Fruit fly (Drosophila melanogaster) whole organism, embryonic: Measurements from ENCODE around the gene CG31076.
A peak's percentile ranks its signal among the peaks of the same experiment; 100 is the strongest.

Experiments
- Awh ChIP-seq: fragments of 200-800 bp; sonication (Bioruptor generic); IDR thresholded peaks from 2 replicates; pipeline ENCODE4, ENCODE4 v1.3.6; 2022; ENCODE audit warnings: missing biosample characterization, missing genetic modification characterization
- B-H2 ChIP-seq: fragments of 200-800 bp; sonication (Bioruptor generic); optimal IDR thresholded peaks from 2 replicates; lab custom pipeline; 2018; ENCODE audit warnings: missing biosample characterization, mild to moderate bottlenecking, missing genetic modification characterization
- BEAF-32 ChIP-seq: fragments of 200-800 bp; sonication (Bioruptor generic); optimal IDR thresholded peaks from 3 replicates; lab custom pipeline; 2017; ENCODE audit warnings: missing biosample characterization, missing genetic modification characterization, mild to moderate bottlenecking, moderate library complexity, missing genetic modification reagents
- Bgb ChIP-seq: fragments of 200-800 bp; sonication (Bioruptor generic); IDR thresholded peaks from 2 replicates; pipeline ENCODE4 v1.3.6; 2022; ENCODE audit warnings: missing biosample characterization, missing genetic modification characterization; ENCODE audit not compliant: partially characterized antibody
- CG10431 ChIP-seq: fragments of 200-800 bp; sonication (Bioruptor generic); optimal IDR thresholded peaks from 3 replicates; lab custom pipeline; 2018; ENCODE audit warnings: missing biosample characterization, mild to moderate bottlenecking, missing genetic modification characterization
- CG11696 ChIP-seq: fragments of 200-800 bp; sonication (Bioruptor generic); IDR thresholded peaks from 2 replicates; pipeline ENCODE4 v1.3.6; 2022; ENCODE audit warnings: missing biosample characterization, missing genetic modification characterization
- CG11723 ChIP-seq: fragments of 200-800 bp; sonication (Bioruptor generic); optimal IDR thresholded peaks from 2 replicates; lab custom pipeline; 2017; ENCODE audit warnings: missing biosample characterization, mild to moderate bottlenecking, missing genetic modification characterization
- CG16779 ChIP-seq: fragments of 200-800 bp; sonication (Bioruptor generic); IDR thresholded peaks from 2 replicates; pipeline ENCODE4 v1.3.6; 2022; ENCODE audit warnings: missing biosample characterization, missing genetic modification characterization
- CG1832 ChIP-seq: fragments of 200-800 bp; sonication (Bioruptor generic); optimal IDR thresholded peaks from 2 replicates; lab custom pipeline; 2017; ENCODE audit warnings: missing biosample characterization, mild to moderate bottlenecking, missing genetic modification characterization, inconsistent platforms
- CG18476 ChIP-seq: fragments of 200-800 bp; sonication (Bioruptor generic); optimal IDR thresholded peaks from 2 replicates; lab custom pipeline; 2016; ENCODE audit warnings: missing biosample characterization, mild to moderate bottlenecking, missing genetic modification characterization
- CG33213 ChIP-seq: fragments of 200-800 bp; sonication (Bioruptor generic); optimal IDR thresholded peaks from 3 replicates; lab custom pipeline; 2016; ENCODE audit warnings: missing biosample characterization, missing genetic modification characterization
- CG34224 ChIP-seq: fragments of 200-800 bp; sonication (Bioruptor generic); IDR thresholded peaks from 3 replicates; pipeline ENCODE4 v1.3.6; 2022; ENCODE audit warnings: missing biosample characterization, missing genetic modification characterization; ENCODE audit not compliant: partially characterized antibody
- CG34422 ChIP-seq: fragments of 200-800 bp; sonication (Bioruptor generic); IDR thresholded peaks from 3 replicates; pipeline ENCODE4 v1.3.6; 2022; ENCODE audit warnings: missing biosample characterization, missing genetic modification characterization
- CG3995 ChIP-seq: fragments of 200-800 bp; sonication (Bioruptor generic); optimal IDR thresholded peaks from 3 replicates; lab custom pipeline; 2016; ENCODE audit warnings: missing biosample characterization, missing genetic modification characterization
- CG8281 ChIP-seq: fragments of 200-800 bp; sonication (Bioruptor generic); optimal IDR thresholded peaks from 2 replicates; lab custom pipeline; 2018; ENCODE audit warnings: missing biosample characterization, mild to moderate bottlenecking, missing genetic modification characterization, moderate library complexity
- Chrac-16 ChIP-seq: fragments of 200-800 bp; sonication (Bioruptor generic); optimal IDR thresholded peaks from 3 replicates; lab custom pipeline; 2016; ENCODE audit warnings: missing biosample characterization, missing genetic modification characterization
- Deaf1 ChIP-seq: fragments of 200-800 bp; optimal IDR thresholded peaks from 3 replicates; lab custom pipeline; 2019; ENCODE audit warnings: missing biosample characterization, mild to moderate bottlenecking, missing genetic modification characterization, moderate library complexity
- Dll ChIP-seq: fragments of 200-800 bp; sonication (Bioruptor generic); IDR thresholded peaks from 4 replicates; pipeline ENCODE4 v1.3.6; 2022; ENCODE audit warnings: missing biosample characterization, missing genetic modification characterization; ENCODE audit not compliant: partially characterized antibody
- Dp ChIP-seq: fragments of 200-800 bp; sonication (Bioruptor generic); optimal IDR thresholded peaks from 2 replicates; lab custom pipeline; 2018; ENCODE audit warnings: missing biosample characterization, mild to moderate bottlenecking, missing genetic modification characterization, moderate library complexity
- ERR ChIP-seq: fragments of 200-800 bp; sonication (Bioruptor generic); optimal IDR thresholded peaks from 2 replicates; lab custom pipeline; 2016; ENCODE audit warnings: missing biosample characterization, missing genetic modification characterization
- Fer1 ChIP-seq: fragments of 200-800 bp; sonication (Bioruptor generic); optimal IDR thresholded peaks from 2 replicates; lab custom pipeline; 2017; ENCODE audit warnings: missing biosample characterization, mild to moderate bottlenecking, missing genetic modification characterization
- Gsc ChIP-seq: fragments of 200-800 bp; sonication (Bioruptor generic); IDR thresholded peaks from 2 replicates; pipeline ENCODE4 v1.3.6; 2022; ENCODE audit warnings: missing biosample characterization, missing genetic modification characterization
- Hsf ChIP-seq: fragments of 200-800 bp; sonication (Bioruptor generic); optimal IDR thresholded peaks from 3 replicates; lab custom pipeline; 2016; ENCODE audit warnings: missing biosample characterization, missing genetic modification characterization
- MBD-R2 ChIP-seq: fragments of 200-800 bp; sonication (Bioruptor generic); IDR thresholded peaks from 2 replicates; pipeline ENCODE4 v1.3.6; 2022; ENCODE audit warnings: missing biosample characterization, missing genetic modification characterization
- MTF-1 ChIP-seq: fragments of 200-800 bp; sonication (Bioruptor generic); optimal IDR thresholded peaks from 2 replicates; lab custom pipeline; 2018; ENCODE audit warnings: missing biosample characterization, mild to moderate bottlenecking, missing genetic modification characterization, borderline replicate concordance
- Meics ChIP-seq: fragments of 200-800 bp; sonication (Bioruptor generic); optimal IDR thresholded peaks from 2 replicates; lab custom pipeline; 2017; ENCODE audit warnings: missing biosample characterization, mild to moderate bottlenecking, missing genetic modification characterization
- Trl ChIP-seq, 3 experiments: fragments of >200 bp in 2 of 3; fragments of 200-800 bp in 1 of 3; sonication (Bioruptor generic) in 1 of 3; optimal IDR thresholded peaks; 2 replicates in 1 of 3; 3 replicates in 2 of 3; lab custom pipeline; 2016 to 2017; ENCODE audit warnings: missing biosample characterization in 1 of 3, missing genetic modification characterization in 1 of 3
- Xrp1 ChIP-seq: fragments of 200-800 bp; sonication (Bioruptor generic); IDR thresholded peaks from 2 replicates; pipeline ENCODE4 v1.3.6; 2022; ENCODE audit warnings: missing biosample characterization, missing genetic modification characterization
- chm ChIP-seq: fragments of 200-800 bp; sonication (Bioruptor generic); IDR thresholded peaks from 2 replicates; pipeline ENCODE4 v1.3.6; 2022; ENCODE audit warnings: missing biosample characterization, missing genetic modification characterization
- croc ChIP-seq: fragments of 200-800 bp; sonication (Bioruptor generic); conservative IDR thresholded peaks from 3 replicates; pipeline ENCODE4 v1.3.6; 2022; ENCODE audit warnings: missing biosample characterization, missing genetic modification characterization
- fd3F ChIP-seq: fragments of 200-800 bp; sonication (Bioruptor generic); optimal IDR thresholded peaks from 2 replicates; lab custom pipeline; 2018; ENCODE audit warnings: missing biosample characterization, mild to moderate bottlenecking, missing genetic modification characterization, moderate library complexity
- fd64A ChIP-seq: fragments of 200-800 bp; sonication (Bioruptor generic); optimal IDR thresholded peaks from 3 replicates; lab custom pipeline; 2018; ENCODE audit warnings: missing biosample characterization, mild to moderate bottlenecking, missing genetic modification characterization
- ftz-f1 ChIP-seq: fragments of 200-800 bp; sonication (Bioruptor generic); optimal IDR thresholded peaks from 2 replicates; lab custom pipeline; 2016; ENCODE audit warnings: missing biosample characterization, missing genetic modification characterization
- jumu ChIP-seq: fragments of 200-800 bp; sonication (Bioruptor generic); optimal IDR thresholded peaks from 3 replicates; lab custom pipeline; 2016; ENCODE audit warnings: missing biosample characterization, missing genetic modification characterization
- lab ChIP-seq: fragments of 200-800 bp; sonication (Bioruptor generic); optimal IDR thresholded peaks from 3 replicates; lab custom pipeline; 2017; ENCODE audit warnings: missing biosample characterization, missing genetic modification characterization, mild to moderate bottlenecking, moderate library complexity, missing genetic modification reagents
- lbe ChIP-seq: fragments of 200-800 bp; sonication (Bioruptor generic); optimal IDR thresholded peaks from 2 replicates; lab custom pipeline; 2016; ENCODE audit warnings: missing biosample characterization, mild to moderate bottlenecking, missing genetic modification characterization
- mirr ChIP-seq: fragments of 200-800 bp; sonication (Bioruptor generic); optimal IDR thresholded peaks from 3 replicates; lab custom pipeline; 2018; ENCODE audit warnings: missing biosample characterization, mild to moderate bottlenecking, missing genetic modification characterization
- prd ChIP-seq, 3 experiments: fragments of >200 bp in 2 of 3; fragments of 200-800 bp in 1 of 3; sonication (Bioruptor generic) in 1 of 3; optimal IDR thresholded peaks in 2 of 3; IDR thresholded peaks in 1 of 3; 2 replicates in 2 of 3; 3 replicates in 1 of 3; pipeline versions ENCODE4 v1.3.6 to Lab custom; 2017 to 2022; ENCODE audit warnings: missing biosample characterization in 1 of 3, missing genetic modification characterization in 1 of 3
- psq ChIP-seq: fragments of 200-800 bp; sonication (Bioruptor generic); optimal IDR thresholded peaks from 2 replicates; lab custom pipeline; 2017; ENCODE audit warnings: missing biosample characterization, missing genetic modification characterization
- schlank ChIP-seq: fragments of 200-800 bp; sonication (Bioruptor generic); optimal IDR thresholded peaks from 2 replicates; lab custom pipeline; 2018; ENCODE audit warnings: missing biosample characterization, mild to moderate bottlenecking, missing genetic modification characterization
- seq ChIP-seq: fragments of 200-800 bp; sonication (Bioruptor generic); IDR thresholded peaks from 2 replicates; pipeline ENCODE4 v1.3.6; 2022; ENCODE audit warnings: missing biosample characterization, missing genetic modification characterization
- tin ChIP-seq: fragments of 200-800 bp; sonication (Bioruptor generic); optimal IDR thresholded peaks from 3 replicates; lab custom pipeline; 2016; ENCODE audit warnings: missing biosample characterization, missing genetic modification characterization

The CG31076 gene

dm6 chr3R:26980282-26980691 lies 9.4 kb downstream of the CG31076 start (continued):
- TF ChIP-seq BEAF-32 (peak; percentile 9), CG11723 (GFP tag; lab: Kevin White, UChicago) (no peak), MBD-R2 (GFP tag; lab: Robert Waterston, UW) (no peak; the same call in 1 of the 2 replicates), Dp (GFP tag; lab: Kevin White, UChicago) (no peak), ERR (peak; percentile 15), Chrac-16 (GFP tag; lab: Kevin White, UChicago) (no peak), CG10431 (GFP tag; lab: Kevin White, UChicago) (peak; percentile 90), B-H2 (GFP tag; lab: Kevin White, UChicago) (peak; percentile 30), Meics (no peak), lbe (GFP tag; lab: Kevin White, UChicago) (peak; percentile 32), Deaf1 (tag; lab: Kevin White, UChicago) (peak; percentile 68), Dll (GFP tag; lab: Robert Waterston, UW) (0 out of 4 replicates have a peak, but pooled peaks have one; percentile 15), CG8281 (tag; lab: Kevin White, UChicago) (no peak), psq (GFP tag; lab: Kevin White, UChicago) (peak; percentile 29), Fer1 (GFP tag; lab: Kevin White, UChicago) (peak; percentile 37), ftz-f1 (peak; percentile 83), fd64A (no peak), prd (optimal IDR thresholded peaks at IDR 0.05; lab: Kevin White, UChicago) (no peak), prd (GFP tag; IDR thresholded peaks at IDR 0.05; lab: Robert Waterston, UW) (no peak), chm (GFP tag; lab: Robert Waterston, UW) (peak; percentile 57; the same call in 1 of the 2 replicates), MTF-1 (GFP tag; lab: Kevin White, UChicago) (peak; percentile 16), Bgb (GFP tag; lab: Robert Waterston, UW) (peak; percentile 37; the same call in 1 of the 2 replicates), jumu (no peak), CG3995 (GFP tag; lab: Kevin White, UChicago) (no peak), lab (GFP tag; lab: Kevin White, UChicago) (peak; percentile 65), CG11696 (GFP tag; lab: Robert Waterston, UW) (no peak), CG34224 (GFP tag; lab: Robert Waterston, UW) (peak; percentile 36; the same call in 1 of the 3 replicates), fd3F (no peak), CG34422 (GFP tag; lab: Robert Waterston, UW) (peak; percentile 47; the same call in 1 of the 3 replicates), schlank (tag; lab: Kevin White, UChicago) (no peak), CG16779 (GFP tag; lab: Robert Waterston, UW) (0 out of 2 replicates have a peak, but pooled peaks have one; percentile 39), CG1832 (GFP tag; lab: Kevin White, UChicago) (no peak), Awh (GFP tag; lab: Robert Waterston, UW) (peak; percentile 58; the same call in 1 of the 2 replicates), Xrp1 (GFP tag; lab: Robert Waterston, UW) (no peak), mirr (GFP tag; lab: Kevin White, UChicago) (peak; percentile 47), seq (GFP tag; lab: Robert Waterston, UW) (no peak), croc (GFP tag; lab: Robert Waterston, UW) (no peak), CG18476 (GFP tag; lab: Kevin White, UChicago) (no peak), Trl (optimal IDR thresholded peaks at IDR 0.05; lab: Kevin White, UChicago) (peak; percentile 72 to 97), Trl (GFP tag; optimal IDR thresholded peaks at IDR 0.05; lab: Kevin White, UChicago) (no peak), CG33213 (GFP tag; lab: Kevin White, UChicago) (no peak), tin (GFP tag; lab: Kevin White, UChicago) (no peak), Hsf (no peak), Gsc (GFP tag; lab: Robert Waterston, UW) (no peak)
